Fruit fly (Drosophila melanogaster): ENCODE results near the gene CG31221.

The CG31221 gene

DNA sequence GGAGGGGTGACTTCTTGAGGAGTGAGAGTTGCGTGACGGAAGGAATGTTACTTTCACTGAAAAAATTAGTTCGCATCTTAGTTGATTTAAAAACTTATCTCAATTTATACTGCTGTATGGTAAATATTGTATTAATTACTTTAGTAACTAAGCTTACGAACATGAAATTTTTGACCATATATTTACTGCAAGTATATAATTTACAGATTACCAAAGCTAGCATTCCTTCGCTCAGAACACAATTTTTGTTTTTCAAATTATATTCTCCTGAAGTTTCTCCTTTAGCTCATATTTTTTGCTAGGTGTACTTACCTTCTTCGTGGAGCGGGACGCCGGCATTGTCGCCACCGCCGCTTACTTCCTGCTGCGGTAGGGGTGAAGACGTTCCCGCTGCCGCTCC is 41.8 kb upstream of the CG31221 start:
- TF ChIP-seq Eip74EF (GFP tag; optimal IDR thresholded peaks at IDR 0.05) = no peak
- no peak for TF ChIP-seq CG3995 (GFP tag; optimal IDR thresholded peaks at IDR 0.05)
- peak; percentile 31 for TF ChIP-seq CG14710 (tag; optimal IDR thresholded peaks at IDR 0.05)
- TF ChIP-seq CG7987 (GFP tag; optimal IDR thresholded peaks at IDR 0.05) = no peak
- no peak for TF ChIP-seq lov (optimal IDR thresholded peaks at IDR 0.05)
- no peak for TF ChIP-seq lov (GFP tag; IDR thresholded peaks at IDR 0.05)
- TF ChIP-seq Dbx (GFP tag; IDR thresholded peaks at IDR 0.05) = no peak
- TF ChIP-seq zfh1 (GFP tag; IDR thresholded peaks at IDR 0.05) = 0 out of 3 replicates have a peak, but pooled peaks have one; percentile 19
- no peak for TF ChIP-seq sim (GFP tag; IDR thresholded peaks at IDR 0.05)
- TF ChIP-seq Bteb2 (GFP tag; optimal IDR thresholded peaks at IDR 0.05) = no peak
- no peak for TF ChIP-seq CrebB (tag; optimal IDR thresholded peaks at IDR 0.05)
- no peak for TF ChIP-seq Sox102F (GFP tag; optimal IDR thresholded peaks at IDR 0.05)
- no peak for TF ChIP-seq hbn (GFP tag; IDR thresholded peaks at IDR 0.05; ENCODE audit: partially characterized antibody)
- TF ChIP-seq D19A (tag; optimal IDR thresholded peaks at IDR 0.05) = no peak
- no peak for TF ChIP-seq CG4404 (GFP tag; IDR thresholded peaks at IDR 0.05)
- no peak for TF ChIP-seq CG33557 (GFP tag; optimal IDR thresholded peaks at IDR 0.05)
- TF ChIP-seq aop (GFP tag; IDR thresholded peaks at IDR 0.05) = no peak
- TF ChIP-seq gcm2 (GFP tag; optimal IDR thresholded peaks at IDR 0.05) = no peak
- TF ChIP-seq CG14441 (GFP tag; IDR thresholded peaks at IDR 0.05) = no peak
- TF ChIP-seq Xrp1 (GFP tag; IDR thresholded peaks at IDR 0.05) = 0 out of 2 replicates have a peak, but pooled peaks have one; percentile 38
- TF ChIP-seq cg (GFP tag; optimal IDR thresholded peaks at IDR 0.05) = no peak
- no peak for TF ChIP-seq HLH3B (GFP tag; IDR thresholded peaks at IDR 0.05)
- TF ChIP-seq CG8089 (GFP tag; optimal IDR thresholded peaks at IDR 0.05) = no peak
- no peak for TF ChIP-seq Dek (tag; optimal IDR thresholded peaks at IDR 0.05)
- no peak for TF ChIP-seq repo (GFP tag; optimal IDR thresholded peaks at IDR 0.05)
- no peak for TF ChIP-seq lab (GFP tag; optimal IDR thresholded peaks at IDR 0.05)
- no peak for TF ChIP-seq Dp (GFP tag; optimal IDR thresholded peaks at IDR 0.05)
- peak; percentile 45 for TF ChIP-seq CG15696 (tag; optimal IDR thresholded peaks at IDR 0.05)
- no peak for TF ChIP-seq CG2678 (tag; optimal IDR thresholded peaks at IDR 0.05)
- no peak for TF ChIP-seq crol (GFP tag; IDR thresholded peaks at IDR 0.05)
- TF ChIP-seq mirr (GFP tag; optimal IDR thresholded peaks at IDR 0.05) = no peak
- no peak for TF ChIP-seq h (optimal IDR thresholded peaks at IDR 0.05)
- TF ChIP-seq CG8765 (GFP tag; IDR thresholded peaks at IDR 0.05) = no peak
- TF ChIP-seq CG8359 (GFP tag; optimal IDR thresholded peaks at IDR 0.05; ENCODE audit: borderline replicate concordance) = no peak
- no peak for TF ChIP-seq CG3847 (GFP tag; IDR thresholded peaks at IDR 0.05)
- peak; percentile 45 for TF ChIP-seq CG18262 (tag; optimal IDR thresholded peaks at IDR 0.05)
- TF ChIP-seq CG10267 (tag; optimal IDR thresholded peaks at IDR 0.05) = peak; percentile 30
- TF ChIP-seq fd102C (GFP tag; optimal IDR thresholded peaks at IDR 0.05) = no peak
- TF ChIP-seq jigr1 (GFP tag; IDR thresholded peaks at IDR 0.05) = no peak
- TF ChIP-seq CG18476 (GFP tag; optimal IDR thresholded peaks at IDR 0.05) = no peak
- TF ChIP-seq dysf (GFP tag; IDR thresholded peaks at IDR 0.05) = no peak
- TF ChIP-seq Ssrp (tag; optimal IDR thresholded peaks at IDR 0.05) = no peak
- no peak for TF ChIP-seq ind (GFP tag; optimal IDR thresholded peaks at IDR 0.05)
- TF ChIP-seq Nf-YA (GFP tag; IDR thresholded peaks at IDR 0.05) = no peak
- no peak for TF ChIP-seq bcd (GFP tag; optimal IDR thresholded peaks at IDR 0.05)
- no peak for TF ChIP-seq CG13894 (tag; optimal IDR thresholded peaks at IDR 0.05)
- TF ChIP-seq CG10565 (GFP tag; optimal IDR thresholded peaks at IDR 0.05) = no peak
- no peak for TF ChIP-seq CG6854 (GFP tag; optimal IDR thresholded peaks at IDR 0.05)
- TF ChIP-seq CG4707 (GFP tag; optimal IDR thresholded peaks at IDR 0.05) = no peak
- peak; percentile 53 for TF ChIP-seq CG2712 (tag; optimal IDR thresholded peaks at IDR 0.05)
- TF ChIP-seq phol (tag; optimal IDR thresholded peaks at IDR 0.05) = peak; percentile 24
- TF ChIP-seq BtbVII (GFP tag; optimal IDR thresholded peaks at IDR 0.05) = no peak

Data from whole organism, embryonic.